Worm (Caenorhabditis elegans) whole organism, dauer: ENCODE measurements around the gene C35D6.4.

Experiments
- unc-62 ChIP-seq: sonication (generic microtip); optimal IDR thresholded peaks from 2 replicates; lab custom pipeline; 2017; ENCODE audit warnings: missing biosample characterization, missing genetic modification reagents, missing genetic modification characterization

Gene C35D6.4

DNA sequence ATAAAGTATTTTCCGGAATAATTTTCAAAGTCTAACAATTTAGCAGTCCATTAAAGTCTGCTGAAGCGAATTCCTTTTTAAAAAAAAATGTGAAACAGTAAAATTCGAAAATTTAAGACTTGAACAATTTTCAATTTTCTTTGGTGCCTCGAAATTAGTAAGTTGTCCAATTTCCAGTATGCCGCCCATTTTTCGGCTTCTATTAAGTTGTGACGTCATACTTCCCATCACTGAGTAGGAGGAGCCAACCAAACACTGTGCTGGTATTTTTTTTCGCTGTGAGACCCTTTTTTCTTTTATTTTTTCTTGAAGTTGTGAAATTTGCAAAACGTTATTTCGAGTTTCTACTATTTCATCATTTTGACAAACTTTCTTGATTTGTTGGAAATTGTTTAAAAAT, 19.8 kb downstream of the C35D6.4 start:
- no peak for TF ChIP-seq unc-62 (GFP tag; lab: Kevin White, UChicago)

DNA sequence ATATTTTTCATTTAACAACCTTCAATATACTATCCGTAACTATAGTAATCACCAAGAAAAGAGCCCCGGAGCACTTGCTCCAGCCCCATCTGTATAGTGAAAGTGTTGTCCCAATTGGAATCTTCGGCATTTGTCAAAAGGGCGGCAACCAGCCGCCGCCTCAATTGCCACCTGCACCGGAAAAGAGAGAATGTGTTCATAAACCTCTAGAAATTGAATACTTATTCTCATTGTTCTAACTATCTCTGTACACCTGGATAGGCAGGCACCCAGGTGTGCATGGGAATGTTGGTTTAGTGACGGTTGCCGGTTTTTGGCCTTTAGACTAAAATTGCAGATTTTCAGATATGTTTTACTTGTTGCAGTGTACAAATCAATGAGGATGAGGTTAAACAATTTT, 27.2 kb downstream of the C35D6.4 start:
- TF ChIP-seq unc-62 (GFP tag; lab: Kevin White, UChicago) = no peak

ce11 chrIV:16380278-16380677, 29.5 kb downstream of the C35D6.4 start:
- no peak for TF ChIP-seq unc-62 (GFP tag; lab: Kevin White, UChicago)

- no peak for TF ChIP-seq unc-62 (GFP tag; lab: Kevin White, UChicago)
Measured at ce11 chrIV:16380937-16381336, 30.1 kb downstream of the C35D6.4 start.

DNA sequence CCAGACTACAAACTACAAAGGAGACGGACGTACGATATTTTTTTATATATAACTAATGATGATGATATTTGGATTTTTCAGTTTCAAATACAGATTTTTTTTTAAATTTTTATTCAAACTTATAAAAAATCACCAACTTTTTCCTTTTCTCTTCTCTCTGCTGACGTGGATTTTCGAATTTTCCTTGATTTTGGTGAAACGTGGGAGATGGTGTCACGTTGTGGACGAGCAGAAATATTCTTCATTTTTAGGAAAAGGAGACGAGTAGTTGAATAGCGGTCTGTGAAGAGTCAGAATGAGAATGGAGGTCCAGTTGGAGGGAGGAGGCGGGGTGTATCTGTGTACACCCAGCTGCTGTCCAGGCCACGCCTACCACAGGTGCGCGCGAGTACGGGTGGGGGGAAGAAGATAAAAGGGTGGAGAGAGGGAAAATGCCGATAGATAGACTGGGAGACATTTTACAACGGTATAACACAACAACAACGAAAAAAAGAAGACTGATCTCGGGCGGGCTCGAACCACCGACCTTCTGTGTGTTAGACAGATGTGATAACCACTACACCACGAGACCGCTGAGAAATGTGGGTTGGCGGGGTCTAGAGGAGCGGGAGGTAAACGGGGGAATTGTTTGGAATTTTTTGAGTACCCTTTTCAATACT, 31.3 kb downstream of the C35D6.4 start, which contains the start of gene Y7A9D.1:
Y7A9D.1 (minus strand) TSS at position 283 of the 659 bp plus-strand sequence.
- no peak for TF ChIP-seq unc-62 (GFP tag; lab: Kevin White, UChicago)

DNA sequence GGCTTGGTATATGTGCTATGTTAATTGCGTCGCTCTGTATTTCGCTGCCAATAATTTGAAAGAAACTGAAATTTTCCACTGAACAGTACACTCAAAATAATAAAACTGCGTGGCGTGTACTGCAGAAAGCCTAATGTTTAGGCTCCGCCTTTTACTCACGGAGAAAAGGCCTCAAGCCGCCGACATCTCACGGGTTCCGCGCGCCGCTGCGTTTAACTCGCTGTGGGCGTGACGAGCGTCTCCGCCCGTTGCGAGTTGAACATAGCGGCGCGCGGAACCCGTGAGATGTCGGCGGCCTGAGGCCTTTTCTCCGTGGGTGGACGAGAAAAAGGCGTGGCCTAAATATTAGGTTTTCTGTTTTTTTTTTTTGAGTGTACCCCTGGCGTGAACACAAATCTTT, 33.9 kb downstream of the C35D6.4 start:
- TF ChIP-seq unc-62 (GFP tag; lab: Kevin White, UChicago) = no peak

DNA sequence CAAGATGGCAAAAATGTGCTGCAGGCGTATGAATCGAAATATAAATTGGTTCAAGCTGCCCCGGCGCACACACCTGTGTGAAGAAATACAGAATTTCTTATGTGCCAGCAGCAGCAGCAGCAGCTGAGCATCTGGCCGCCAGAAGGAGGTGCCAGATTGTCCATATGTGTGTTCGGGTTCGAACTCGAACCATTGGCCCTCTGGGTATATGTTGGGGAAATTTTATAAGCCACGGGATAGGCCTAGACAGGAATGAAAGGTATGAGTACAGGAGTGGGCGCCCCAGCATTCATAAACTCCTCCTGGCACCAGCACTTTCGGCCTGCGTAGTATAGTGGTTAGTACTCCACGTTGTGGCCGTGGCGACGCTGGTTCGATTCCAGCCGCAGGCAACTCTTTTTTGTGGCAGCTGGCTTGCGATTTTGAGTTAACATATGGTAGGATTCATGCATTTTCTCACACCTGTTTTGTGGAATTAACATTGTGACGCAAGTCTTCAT, 37.4 kb downstream of the C35D6.4 start:
- no peak for TF ChIP-seq unc-62 (GFP tag; lab: Kevin White, UChicago)

ce11 chrIV:16388856-16389461, 38.2 kb downstream of the C35D6.4 start:
- TF ChIP-seq unc-62 (GFP tag; lab: Kevin White, UChicago) = no peak

DNA sequence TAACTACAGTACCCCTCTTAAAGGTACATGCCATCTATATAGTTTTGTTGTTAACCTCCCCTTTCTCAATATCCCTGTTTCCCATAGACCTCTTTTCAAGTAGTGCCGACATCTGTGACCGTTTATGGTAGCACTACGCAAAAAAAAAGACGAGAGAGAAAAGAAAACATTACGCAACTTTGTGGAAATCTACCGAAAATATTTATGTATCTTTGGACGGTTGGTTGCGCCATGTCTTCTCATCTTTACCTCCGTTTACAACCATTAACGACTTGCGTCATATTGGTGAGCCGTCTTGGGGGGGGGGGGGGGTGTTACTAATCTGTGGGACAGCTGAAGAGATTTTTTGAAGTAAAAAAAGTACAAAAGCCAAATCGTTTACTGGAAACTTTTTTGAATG, 40.7 kb downstream of the C35D6.4 start:
- TF ChIP-seq unc-62 (GFP tag; lab: Kevin White, UChicago) = no peak

- TF ChIP-seq unc-62 (GFP tag; lab: Kevin White, UChicago) = no peak
Measured at ce11 chrIV:16393668-16394067, 42.9 kb downstream of the C35D6.4 start, which contains the start of gene Y65A5A.24. Y65A5A.24 (plus strand) TSS chrIV:16393968.

DNA sequence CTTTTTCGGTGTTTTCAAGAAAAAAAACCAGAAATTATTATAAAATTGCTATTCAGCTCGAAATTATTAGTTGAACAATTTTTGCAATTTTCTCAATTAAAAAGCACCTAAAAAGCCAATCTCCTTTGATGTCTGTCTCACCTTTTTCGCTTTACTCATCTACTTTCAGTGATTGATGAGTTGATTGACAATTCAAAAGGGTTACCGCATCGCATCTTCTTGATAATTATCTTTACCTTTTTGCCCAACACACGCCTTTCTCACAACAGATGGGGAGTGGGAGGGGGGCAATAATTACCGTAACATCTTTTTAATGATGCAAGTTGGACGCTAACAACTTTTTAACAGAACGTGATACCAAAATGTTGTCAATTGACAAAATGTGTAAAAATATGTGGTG, 45.9 kb downstream of the C35D6.4 start:
- no peak for TF ChIP-seq unc-62 (GFP tag; lab: Kevin White, UChicago)

DNA sequence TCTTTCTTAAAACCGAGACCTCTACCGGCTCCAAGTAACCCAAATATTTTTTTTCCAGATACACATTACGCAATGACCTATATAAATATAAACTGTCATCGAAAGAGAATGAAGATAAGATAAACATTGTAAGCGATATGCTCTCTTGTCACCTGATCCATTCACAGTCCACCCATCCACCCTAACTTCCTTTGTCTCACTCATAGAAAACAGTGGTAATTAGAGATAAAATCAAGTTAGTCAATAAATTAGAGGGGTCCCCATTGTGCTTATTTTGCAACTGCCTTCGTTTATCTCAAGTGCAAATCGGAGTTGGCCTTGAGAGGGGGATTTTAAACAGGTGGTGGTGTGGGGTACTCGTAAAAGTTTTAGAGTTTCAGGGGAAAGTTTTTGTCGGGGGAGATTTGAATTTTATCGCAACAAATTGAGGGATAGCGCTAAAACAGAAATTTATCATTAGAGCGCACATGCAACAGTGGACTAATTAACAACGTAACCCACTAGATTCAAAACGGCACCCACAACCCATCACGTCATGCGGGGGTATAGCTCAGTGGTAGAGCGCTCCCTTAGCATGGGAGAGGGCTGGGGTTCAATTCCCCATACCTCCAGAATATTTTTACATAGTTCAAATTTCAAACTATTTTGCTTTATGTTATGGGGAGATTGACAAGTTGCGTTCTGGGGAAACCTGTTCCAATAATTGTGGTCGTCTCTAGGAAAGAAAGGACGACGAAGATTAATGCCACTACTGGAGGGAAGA, 47.2 kb downstream of the C35D6.4 start:
- TF ChIP-seq unc-62 (GFP tag; lab: Kevin White, UChicago) = no peak

ce11 chrIV:16399017-16399416, 48.2 kb downstream of the C35D6.4 start:
- TF ChIP-seq unc-62 (GFP tag; lab: Kevin White, UChicago) = no peak

- no peak for TF ChIP-seq unc-62 (GFP tag; lab: Kevin White, UChicago)
Measured at ce11 chrIV:16399776-16400368, 49.1 kb downstream of the C35D6.4 start, which contains the start of gene Y65A5A.1. Y65A5A.1 (minus strand) TSS chrIV:16399826.
